Fruit fly (Drosophila melanogaster) whole organism, adult: ENCODE measurements around the gene Or83a.

Experiments used
- CG1620 ChIP-seq: fragments of 200-800 bp; sonication (Bioruptor generic); optimal IDR thresholded peaks from 2 replicates; lab custom pipeline; 2016; ENCODE audit warnings: missing biosample characterization, missing genetic modification characterization
- Clk ChIP-seq: fragments of 200-800 bp; sonication (Bioruptor generic); optimal IDR thresholded peaks from 2 replicates; lab custom pipeline; 2017; ENCODE audit warnings: missing biosample characterization, missing genetic modification characterization
- Crg-1 ChIP-seq: fragments of 200-800 bp; sonication (Bioruptor generic); optimal IDR thresholded peaks from 2 replicates; lab custom pipeline; 2016; ENCODE audit warnings: missing biosample characterization, missing genetic modification characterization
- bab1 ChIP-seq: fragments of 200-800 bp; sonication (Bioruptor generic); optimal IDR thresholded peaks from 3 replicates; lab custom pipeline; 2019; ENCODE audit warnings: missing biosample characterization, mild to moderate bottlenecking, missing genetic modification characterization, moderate library complexity

- TF ChIP-seq Clk (GFP tag; lab: Kevin White, UChicago) (no peak), CG1620 (GFP tag; lab: Kevin White, UChicago) (no peak), bab1 (GFP tag; lab: Kevin White, UChicago) (no peak), Crg-1 (GFP tag; lab: Kevin White, UChicago) (no peak)
Measured at dm6 chr3R:5392621-5393020, 6.4 kb downstream of the Or83a start, which contains the start of gene kkv.
